Worm (Caenorhabditis elegans) whole organism, early embryonic: Measurements from ENCODE around the gene W03G1.2.

Source experiments
- aly-1 ChIP-seq: sonication (generic microtip); optimal IDR thresholded peaks from 2 replicates; lab custom pipeline; 2016; ENCODE audit warnings: missing genetic modification characterization, missing compliant biosample characterization
- ama-1 ChIP-seq: fragments of 150-350 bp; optimal IDR thresholded peaks from 2 replicates; lab custom pipeline; 2014
- flt-1 ChIP-seq: fragments of 200-800 bp; sonication (Bioruptor generic); IDR thresholded peaks from 2 replicates; pipeline ENCODE4 v1.3.6; 2022; ENCODE audit warnings: missing genetic modification characterization, missing compliant biosample characterization
- hmg-4 ChIP-seq: fragments of 200-800 bp; sonication (Bioruptor generic); optimal IDR thresholded peaks from 2 replicates; lab custom pipeline; 2018; ENCODE audit warnings: mild to moderate bottlenecking, missing genetic modification characterization, missing compliant biosample characterization
- hnd-1 ChIP-seq: sonication (generic microtip); optimal IDR thresholded peaks from 2 replicates; lab custom pipeline; 2016; ENCODE audit warnings: missing genetic modification characterization, missing compliant biosample characterization
- scrt-1 ChIP-seq: fragments of 200-800 bp; sonication (Bioruptor generic); IDR thresholded peaks from 2 replicates; pipeline ENCODE4 v1.3.6; 2022; ENCODE audit warnings: missing genetic modification characterization, missing compliant biosample characterization
- tra-4 ChIP-seq: sonication (generic microtip); optimal IDR thresholded peaks from 2 replicates; lab custom pipeline; 2017; ENCODE audit warnings: missing genetic modification characterization, missing compliant biosample characterization

- TF ChIP-seq ama-1 (lab: Kevin White, UChicago) = no peak
- TF ChIP-seq hnd-1 (tag; lab: Kevin White, UChicago) = no peak
- TF ChIP-seq flt-1 (GFP tag; lab: Robert Waterston, UW) = no peak
- no peak for TF ChIP-seq aly-1 (tag; lab: Kevin White, UChicago)
- no peak for TF ChIP-seq scrt-1 (GFP tag; lab: Robert Waterston, UW)
- no peak for TF ChIP-seq tra-4 (tag; lab: Kevin White, UChicago)
- no peak for TF ChIP-seq hmg-4 (GFP tag; lab: Kevin White, UChicago)
Measured at ce11 chrIV:560314-560713, 35.9 kb downstream of the W03G1.2 start.
